Worm (Caenorhabditis elegans): ENCODE data around the gene R09A8.1.

- TF ChIP-seq klf-2 (GFP tag; conservative IDR thresholded peaks at IDR 0.05) (no peak), med-1 (GFP tag; optimal IDR thresholded peaks at IDR 0.05; ENCODE audit: insufficient read depth) (no peak), flt-1 (GFP tag; IDR thresholded peaks at IDR 0.05) (no peak), ztf-29 (GFP tag; IDR thresholded peaks at IDR 0.05) (no peak), T22C8.4 (GFP tag; IDR thresholded peaks at IDR 0.05) (no peak)
Observed at ce11 chrX:12659814-12660213, 46.3 kb downstream of the R09A8.1 start, which contains the start of gene C02B4.3.

All from whole organism, midembryonic.